Fruit fly (Drosophila melanogaster): Measurements from ENCODE around the gene Hsp27.

DNA sequence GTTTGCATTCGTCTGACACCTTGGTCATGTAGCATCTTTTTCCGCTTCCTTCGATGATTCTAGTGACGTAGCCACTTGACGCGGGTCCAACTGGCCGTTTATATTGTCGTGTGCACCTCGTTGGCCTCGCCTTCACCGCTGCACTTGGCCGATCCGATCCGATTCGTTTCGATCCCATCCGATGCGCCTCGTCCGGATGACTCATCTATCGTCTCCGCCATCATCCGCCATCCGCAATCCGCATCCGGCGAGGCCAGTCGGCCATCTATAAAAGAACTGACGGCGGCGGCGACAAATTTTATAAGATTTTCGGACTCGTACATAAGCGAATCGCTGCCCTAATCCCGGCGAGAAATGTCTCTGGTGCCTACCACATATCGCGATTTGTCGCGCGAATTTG, 8.7 kb upstream of the Hsp27 start, which contains the start of gene CG4461:
- TF ChIP-seq CG8478 (optimal IDR thresholded peaks at IDR 0.05) (no peak), CTCF (optimal IDR thresholded peaks at IDR 0.05) (no peak)

All from S2 (cell line).